Worm (Caenorhabditis elegans) whole organism, early embryonic: Measurements from ENCODE around the gene F49E11.2.

ENCODE experiments used
- B0310.2 ChIP-seq: sonication (generic microtip); optimal IDR thresholded peaks from 2 replicates; lab custom pipeline; 2016; ENCODE audit warnings: mild to moderate bottlenecking, missing genetic modification characterization, missing compliant biosample characterization
- F13C5.2 ChIP-seq: sonication (generic microtip); optimal IDR thresholded peaks from 2 replicates; lab custom pipeline; 2017; ENCODE audit warnings: mild to moderate bottlenecking, missing genetic modification characterization, inconsistent platforms, missing compliant biosample characterization
- aly-1 ChIP-seq: sonication (generic microtip); optimal IDR thresholded peaks from 2 replicates; lab custom pipeline; 2016; ENCODE audit warnings: missing genetic modification characterization, missing compliant biosample characterization
- ama-1 ChIP-seq: fragments of 150-350 bp; optimal IDR thresholded peaks from 2 replicates; lab custom pipeline; 2014
- ceh-13 ChIP-seq: fragments of 200-800 bp; sonication (Bioruptor generic); optimal IDR thresholded peaks from 2 replicates; lab custom pipeline; 2018; ENCODE audit warnings: mild to moderate bottlenecking, missing genetic modification characterization, missing compliant biosample characterization
- ceh-36 ChIP-seq: sonication (generic microtip); optimal IDR thresholded peaks from 2 replicates; lab custom pipeline; 2016; ENCODE audit warnings: missing genetic modification characterization, inconsistent platforms, missing compliant biosample characterization
- ets-7 ChIP-seq: sonication (generic microtip); optimal IDR thresholded peaks from 2 replicates; lab custom pipeline; 2016; ENCODE audit warnings: missing genotype, missing genetic modification characterization, missing compliant biosample characterization
- flt-1 ChIP-seq: fragments of 200-800 bp; sonication (Bioruptor generic); IDR thresholded peaks from 2 replicates; pipeline ENCODE4 v1.3.6; 2022; ENCODE audit warnings: missing genetic modification characterization, missing compliant biosample characterization
- hmbx-1 ChIP-seq: sonication (generic microtip); optimal IDR thresholded peaks from 2 replicates; lab custom pipeline; 2016; ENCODE audit warnings: mild to moderate bottlenecking, missing genetic modification characterization, missing compliant biosample characterization
- hmg-4 ChIP-seq: fragments of 200-800 bp; sonication (Bioruptor generic); optimal IDR thresholded peaks from 2 replicates; lab custom pipeline; 2018; ENCODE audit warnings: mild to moderate bottlenecking, missing genetic modification characterization, missing compliant biosample characterization
- hnd-1 ChIP-seq: sonication (generic microtip); optimal IDR thresholded peaks from 2 replicates; lab custom pipeline; 2016; ENCODE audit warnings: missing genetic modification characterization, missing compliant biosample characterization
- pes-1 ChIP-seq: fragments of 200-800 bp; sonication (Bioruptor generic); IDR thresholded peaks from 2 replicates; pipeline ENCODE4 v1.3.6; 2022; ENCODE audit warnings: missing genetic modification reagents, missing genetic modification characterization, missing compliant biosample characterization
- scrt-1 ChIP-seq: fragments of 200-800 bp; sonication (Bioruptor generic); IDR thresholded peaks from 2 replicates; pipeline ENCODE4 v1.3.6; 2022; ENCODE audit warnings: missing genetic modification characterization, missing compliant biosample characterization
- sea-1 ChIP-seq: fragments of 200-800 bp; sonication (Bioruptor generic); conservative IDR thresholded peaks from 2 replicates; pipeline ENCODE4 v1.3.6; 2022; ENCODE audit warnings: missing genetic modification characterization, missing compliant biosample characterization
- tbx-11 ChIP-seq: fragments of 200-800 bp; sonication (Bioruptor generic); IDR thresholded peaks from 2 replicates; pipeline ENCODE4 v1.3.6; 2022; ENCODE audit warnings: missing genetic modification characterization, missing compliant biosample characterization
- tbx-37 ChIP-seq: fragments of 200-800 bp; sonication (Bioruptor generic); conservative IDR thresholded peaks from 2 replicates; pipeline ENCODE4 v1.3.6; 2022; ENCODE audit warnings: missing genetic modification reagents, missing genetic modification characterization, missing compliant biosample characterization
- tra-4 ChIP-seq: sonication (generic microtip); optimal IDR thresholded peaks from 2 replicates; lab custom pipeline; 2017; ENCODE audit warnings: missing genetic modification characterization, missing compliant biosample characterization

Gene F49E11.2

DNA sequence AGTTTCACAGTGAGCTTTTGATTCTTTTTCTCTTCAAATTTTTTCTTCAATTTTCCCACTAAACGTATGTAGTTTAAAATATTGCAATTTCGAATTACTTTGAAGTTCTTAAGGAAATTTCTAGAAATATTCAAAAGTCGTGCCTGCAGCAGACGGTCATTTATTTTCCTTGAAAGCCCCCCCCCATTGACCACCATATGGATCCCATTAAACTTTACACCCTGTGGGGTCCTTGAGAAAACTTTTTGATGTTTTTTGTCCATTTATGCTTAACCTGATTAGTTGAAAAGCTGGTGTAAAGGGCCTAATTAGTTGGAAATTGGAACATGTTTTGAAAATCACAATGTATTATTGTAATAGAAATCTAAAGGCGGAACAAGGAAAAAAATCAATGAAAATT lies 29.3 kb downstream of the F49E11.2 start:
- TF ChIP-seq hmg-4 (no peak), aly-1 (tag; lab: Kevin White, UChicago) (no peak), ama-1 (lab: Kevin White, UChicago) (no peak), flt-1 (no peak), ceh-36 (tag; lab: Kevin White, UChicago) (no peak), tra-4 (tag; lab: Kevin White, UChicago) (no peak), ets-7 (no peak), scrt-1 (GFP tag; lab: Robert Waterston, UW) (no peak), ceh-13 (GFP tag; lab: Kevin White, UChicago) (no peak), tbx-11 (GFP tag; lab: Robert Waterston, UW) (no peak)

DNA sequence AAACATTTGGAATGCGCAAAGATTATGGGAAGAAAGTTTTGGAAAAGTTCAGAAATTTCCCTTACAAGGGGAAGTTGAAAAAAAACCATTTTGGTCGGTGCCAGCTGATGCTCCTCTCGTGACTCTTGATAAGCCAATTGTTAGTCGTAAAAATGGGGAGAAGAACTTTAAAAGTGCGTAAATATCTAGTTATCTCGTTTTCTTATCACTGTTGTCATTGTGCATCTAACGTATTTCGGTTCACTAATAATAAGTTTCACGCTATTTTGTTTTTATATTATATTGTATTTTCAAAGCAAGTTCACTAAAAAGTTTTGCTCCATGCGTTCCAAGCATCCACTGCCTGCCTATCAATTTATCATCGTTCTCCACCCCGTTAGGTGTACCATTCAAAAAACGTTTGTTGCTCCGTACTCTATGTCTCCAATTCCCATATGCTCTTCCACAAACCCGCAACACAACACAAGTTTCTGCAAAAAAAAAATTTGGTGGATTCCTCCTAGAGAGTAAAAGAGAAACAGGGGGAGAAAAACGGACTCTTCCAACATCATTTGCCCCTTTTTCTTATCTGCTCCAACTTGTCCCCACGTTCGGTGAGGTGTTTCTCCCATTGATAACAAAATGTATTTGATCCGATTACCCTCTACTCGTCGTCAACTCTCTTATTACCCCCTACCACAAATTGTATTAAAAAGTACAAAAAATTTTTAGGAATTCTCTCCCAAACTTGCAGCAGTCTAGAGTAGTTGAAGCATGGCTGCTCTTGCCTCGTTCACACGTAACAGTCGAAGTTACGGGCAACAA lies 30.2 kb downstream of the F49E11.2 start, which contains the start of gene mbk-2:
mbk-2 (plus strand) TSS at position 754 of the 804 bp plus-strand sequence.
- TF ChIP-seq aly-1 (tag; lab: Kevin White, UChicago) (no peak), tra-4 (tag; lab: Kevin White, UChicago) (no peak), F13C5.2 (no peak), flt-1 (no peak), hmbx-1 (no peak), sea-1 (no peak)

- TF ChIP-seq hnd-1, result no peak
- no peak for TF ChIP-seq ceh-13 (GFP tag; lab: Kevin White, UChicago)
- TF ChIP-seq ets-7, result no peak
- no peak for TF ChIP-seq tra-4 (tag; lab: Kevin White, UChicago)
- TF ChIP-seq ama-1 (lab: Kevin White, UChicago), result no peak
- no peak for TF ChIP-seq ceh-36 (tag; lab: Kevin White, UChicago)
- no peak for TF ChIP-seq sea-1
- no peak for TF ChIP-seq flt-1
- TF ChIP-seq hmg-4, result no peak
- no peak for TF ChIP-seq hmbx-1
- no peak for TF ChIP-seq B0310.2 (tag; lab: Kevin White, UChicago)
- TF ChIP-seq scrt-1 (GFP tag; lab: Robert Waterston, UW), result no peak
- TF ChIP-seq pes-1 (GFP tag; lab: Robert Waterston, UW), result no peak
- no peak for TF ChIP-seq tbx-37 (GFP tag; lab: Robert Waterston, UW)
- TF ChIP-seq tbx-11 (GFP tag; lab: Robert Waterston, UW), result no peak
- no peak for TF ChIP-seq F13C5.2
- TF ChIP-seq aly-1 (tag; lab: Kevin White, UChicago), result no peak
Observed at ce11 chrIV:12999087-12999486, 39.7 kb downstream of the F49E11.2 start.

- TF ChIP-seq ceh-36 (tag; lab: Kevin White, UChicago) (no peak), sea-1 (no peak), B0310.2 (tag; lab: Kevin White, UChicago) (no peak), F13C5.2 (no peak), hmg-4 (no peak), tra-4 (tag; lab: Kevin White, UChicago) (no peak), hmbx-1 (no peak), tbx-37 (GFP tag; lab: Robert Waterston, UW) (no peak), pes-1 (GFP tag; lab: Robert Waterston, UW) (no peak), ceh-13 (GFP tag; lab: Kevin White, UChicago) (no peak), hnd-1 (no peak), aly-1 (tag; lab: Kevin White, UChicago) (no peak), tbx-11 (GFP tag; lab: Robert Waterston, UW) (no peak), scrt-1 (GFP tag; lab: Robert Waterston, UW) (no peak), ama-1 (lab: Kevin White, UChicago) (no peak), flt-1 (no peak), ets-7 (no peak)
Observed at ce11 chrIV:12997560-12997959, 41.2 kb downstream of the F49E11.2 start.

DNA sequence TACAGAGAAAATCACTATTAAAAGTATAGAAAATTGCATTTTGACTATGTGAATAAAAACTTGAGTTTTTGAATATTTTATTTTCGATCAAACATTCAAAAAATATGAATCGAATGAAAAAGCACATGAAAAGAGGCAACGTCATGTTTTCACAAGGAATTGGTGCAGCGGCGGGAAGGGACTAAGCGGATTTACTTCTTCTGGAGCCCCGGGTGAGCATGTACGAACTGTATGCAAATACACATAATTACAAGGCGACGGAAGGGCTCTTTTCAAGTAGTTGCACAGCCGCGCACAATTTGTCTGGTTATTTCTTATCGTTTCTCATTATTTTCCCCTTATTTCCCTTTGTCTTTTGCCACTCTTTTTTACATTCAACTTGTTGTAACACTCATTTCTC lies 42.9 kb downstream of the F49E11.2 start, which contains the start of gene K10D11.7:
K10D11.7 (minus strand) TSS at position 101 of the 400 bp plus-strand sequence.
- TF ChIP-seq tbx-11 (GFP tag; lab: Robert Waterston, UW), result no peak
- TF ChIP-seq ceh-36 (tag; lab: Kevin White, UChicago), result no peak
- no peak for TF ChIP-seq hmbx-1
- no peak for TF ChIP-seq sea-1

ce11 chrIV:12994376-12994775 lies 44.4 kb downstream of the F49E11.2 start, which contains the start of gene K10D11.4:
K10D11.4 (minus strand) TSS chrIV:12994476.
- no peak for TF ChIP-seq tbx-37 (GFP tag; lab: Robert Waterston, UW)
- no peak for TF ChIP-seq hmg-4
- no peak for TF ChIP-seq aly-1 (tag; lab: Kevin White, UChicago)
- no peak for TF ChIP-seq sea-1
- no peak for TF ChIP-seq ama-1 (lab: Kevin White, UChicago)
- TF ChIP-seq hnd-1, result no peak
- no peak for TF ChIP-seq hmbx-1
- no peak for TF ChIP-seq flt-1
- TF ChIP-seq ceh-36 (tag; lab: Kevin White, UChicago), result no peak
- TF ChIP-seq ceh-13 (GFP tag; lab: Kevin White, UChicago), result no peak
- TF ChIP-seq B0310.2 (tag; lab: Kevin White, UChicago), result no peak
- no peak for TF ChIP-seq tra-4 (tag; lab: Kevin White, UChicago)

ce11 chrIV:12991629-12992028 lies 47.2 kb downstream of the F49E11.2 start, which contains the start of gene K10D11.5:
K10D11.5 (minus strand) TSS chrIV:12991843.
- TF ChIP-seq sea-1, result no peak
- TF ChIP-seq F13C5.2, result no peak

DNA sequence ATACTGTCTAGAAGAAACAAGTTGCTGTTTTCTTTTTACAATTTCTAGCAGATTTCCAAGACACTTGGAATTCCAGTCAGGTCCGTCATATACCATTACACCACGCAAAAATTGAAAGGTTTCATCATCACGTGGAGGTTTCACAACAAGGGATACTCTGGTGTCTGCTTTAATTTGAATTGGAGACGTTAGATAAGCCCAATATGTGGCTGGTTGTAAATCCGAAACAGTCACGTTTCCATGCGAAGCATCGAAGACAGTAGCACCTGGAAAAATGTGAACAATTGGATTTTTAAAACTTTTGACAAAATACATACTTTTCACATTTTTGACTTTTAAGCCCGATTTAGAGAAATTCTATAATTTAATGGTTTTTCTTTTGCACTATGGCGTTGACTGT lies 48.1 kb downstream of the F49E11.2 start:
- TF ChIP-seq ets-7, result no peak
